Fruit fly (Drosophila melanogaster) whole organism, embryonic: ENCODE results near the gene Ac13E.

Experiments
- Asciz ChIP-seq: fragments of 200-800 bp; sonication (Bioruptor generic); optimal IDR thresholded peaks from 2 replicates; lab custom pipeline; 2017; ENCODE audit warnings: missing biosample characterization, mild to moderate bottlenecking, missing genetic modification characterization, missing genetic modification reagents
- CG10274 ChIP-seq: fragments of 200-800 bp; sonication (Bioruptor generic); optimal IDR thresholded peaks from 3 replicates; lab custom pipeline; 2017; ENCODE audit warnings: missing biosample characterization, mild to moderate bottlenecking, missing genetic modification characterization
- CG11504 ChIP-seq: fragments of 200-800 bp; sonication (Bioruptor generic); optimal IDR thresholded peaks from 3 replicates; lab custom pipeline; 2019; ENCODE audit warnings: missing biosample characterization, mild to moderate bottlenecking, missing genetic modification characterization, moderate library complexity
- CG11696 ChIP-seq: fragments of 200-800 bp; sonication (Bioruptor generic); IDR thresholded peaks from 2 replicates; pipeline ENCODE4 v1.3.6; 2022; ENCODE audit warnings: missing biosample characterization, missing genetic modification characterization
- CG12769 ChIP-seq: fragments of 200-800 bp; sonication (Bioruptor generic); optimal IDR thresholded peaks from 2 replicates; lab custom pipeline; 2019; ENCODE audit warnings: missing biosample characterization, mild to moderate bottlenecking, missing genetic modification characterization, moderate library complexity
- CG12942 ChIP-seq: fragments of 200-800 bp; sonication (Bioruptor generic); optimal IDR thresholded peaks from 3 replicates; lab custom pipeline; 2016; ENCODE audit warnings: missing biosample characterization, missing genetic modification characterization
- CG13123 ChIP-seq: fragments of 200-800 bp; sonication (Bioruptor generic); optimal IDR thresholded peaks from 2 replicates; lab custom pipeline; 2016; ENCODE audit warnings: missing biosample characterization, missing genetic modification characterization
- CG13775 ChIP-seq: fragments of 200-800 bp; sonication (Bioruptor generic); optimal IDR thresholded peaks from 3 replicates; lab custom pipeline; 2017; ENCODE audit warnings: missing biosample characterization, mild to moderate bottlenecking, missing genetic modification characterization
- CG1529 ChIP-seq: fragments of 200-800 bp; sonication (Bioruptor generic); optimal IDR thresholded peaks from 3 replicates; lab custom pipeline; 2018; ENCODE audit warnings: missing biosample characterization, missing genetic modification characterization
- CG15479 ChIP-seq: fragments of 200-800 bp; sonication (Bioruptor generic); optimal IDR thresholded peaks from 3 replicates; lab custom pipeline; 2019; ENCODE audit warnings: missing biosample characterization, mild to moderate bottlenecking, missing genetic modification characterization, moderate library complexity
- CG15601 ChIP-seq: fragments of 200-800 bp; sonication (Bioruptor generic); optimal IDR thresholded peaks from 3 replicates; lab custom pipeline; 2019; ENCODE audit warnings: missing biosample characterization, mild to moderate bottlenecking, missing genetic modification characterization, moderate library complexity
- CG1647 ChIP-seq: fragments of 200-800 bp; sonication (Bioruptor generic); optimal IDR thresholded peaks from 3 replicates; lab custom pipeline; 2016; ENCODE audit warnings: missing biosample characterization, missing genetic modification characterization
- CG16815 ChIP-seq: fragments of 200-800 bp; sonication (Bioruptor generic); optimal IDR thresholded peaks from 3 replicates; lab custom pipeline; 2017; ENCODE audit warnings: missing biosample characterization, mild to moderate bottlenecking, missing genetic modification characterization
- CG17802 ChIP-seq: fragments of 200-800 bp; sonication (Bioruptor generic); optimal IDR thresholded peaks from 2 replicates; lab custom pipeline; 2018; ENCODE audit warnings: missing biosample characterization, mild to moderate bottlenecking, missing genetic modification characterization, moderate library complexity
- CG31224 ChIP-seq: fragments of 200-800 bp; sonication (Bioruptor generic); IDR thresholded peaks from 2 replicates; pipeline ENCODE4 v1.3.6; 2022; ENCODE audit warnings: missing biosample characterization, missing genetic modification characterization
- CG3163 ChIP-seq: fragments of 200-800 bp; sonication (Bioruptor generic); optimal IDR thresholded peaks from 3 replicates; lab custom pipeline; 2016; ENCODE audit warnings: missing biosample characterization, missing genetic modification characterization
- CG32532 ChIP-seq: fragments of 200-800 bp; sonication (Bioruptor generic); IDR thresholded peaks from 2 replicates; pipeline ENCODE4 v1.3.6; 2022; ENCODE audit warnings: missing biosample characterization, missing genetic modification characterization
- CG3281 ChIP-seq: fragments of 200-800 bp; sonication (Bioruptor generic); optimal IDR thresholded peaks from 3 replicates; lab custom pipeline; 2017; ENCODE audit warnings: missing biosample characterization, mild to moderate bottlenecking, missing genetic modification characterization
- CG4328 ChIP-seq: fragments of 200-800 bp; sonication (Bioruptor generic); optimal IDR thresholded peaks from 3 replicates; lab custom pipeline; 2017; ENCODE audit warnings: missing biosample characterization, missing genetic modification reagents, missing genetic modification characterization
- CG6654 ChIP-seq: fragments of 200-800 bp; sonication (Bioruptor generic); optimal IDR thresholded peaks from 2 replicates; lab custom pipeline; 2017; ENCODE audit warnings: missing biosample characterization, mild to moderate bottlenecking, missing genetic modification characterization
- CG7357 ChIP-seq: fragments of 200-800 bp; sonication (Bioruptor generic); IDR thresholded peaks from 3 replicates; pipeline ENCODE4 v1.3.6; 2022; ENCODE audit warnings: missing biosample characterization, missing genetic modification characterization
- CG7786 ChIP-seq: fragments of 200-800 bp; sonication (Bioruptor generic); optimal IDR thresholded peaks from 2 replicates; lab custom pipeline; 2016; ENCODE audit warnings: missing biosample characterization, missing genetic modification characterization
- CG8290 ChIP-seq, 3 experiments: fragments of 200-800 bp; sonication (Bioruptor generic); optimal IDR thresholded peaks; 2 replicates each; lab custom pipeline; 2016 to 2019; ENCODE audit warnings: missing biosample characterization in 3 of 3, missing genetic modification characterization in 3 of 3, mild to moderate bottlenecking in 2 of 3, moderate library complexity in 1 of 3
- CG9876 ChIP-seq: fragments of 200-800 bp; sonication (Bioruptor generic); optimal IDR thresholded peaks from 2 replicates; lab custom pipeline; 2016; ENCODE audit warnings: missing biosample characterization, missing genetic modification characterization
- CHES-1-like ChIP-seq: fragments of 200-800 bp; sonication (Bioruptor generic); optimal IDR thresholded peaks from 2 replicates; lab custom pipeline; 2016; ENCODE audit warnings: missing biosample characterization, missing genetic modification characterization
- Chrac-16 ChIP-seq: fragments of 200-800 bp; sonication (Bioruptor generic); optimal IDR thresholded peaks from 3 replicates; lab custom pipeline; 2016; ENCODE audit warnings: missing biosample characterization, missing genetic modification characterization
- E2f2 ChIP-seq: fragments of 200-800 bp; sonication (Bioruptor generic); IDR thresholded peaks from 2 replicates; pipeline ENCODE4 v1.3.6; 2022; ENCODE audit warnings: missing biosample characterization, missing genetic modification characterization
- GATAe ChIP-seq: fragments of 200-800 bp; sonication (Bioruptor generic); conservative IDR thresholded peaks from 2 replicates; pipeline ENCODE4 v1.3.6; 2022; ENCODE audit warnings: missing biosample characterization, missing genetic modification characterization
- HHEX ChIP-seq: fragments of 200-800 bp; sonication (Bioruptor generic); optimal IDR thresholded peaks from 3 replicates; lab custom pipeline; 2017; ENCODE audit warnings: missing biosample characterization, mild to moderate bottlenecking, missing genetic modification characterization, missing genetic modification reagents
- HLH4C ChIP-seq: fragments of 200-800 bp; sonication (Bioruptor generic); IDR thresholded peaks from 3 replicates; pipeline ENCODE4 v1.3.6; 2022; ENCODE audit warnings: missing biosample characterization, missing genetic modification characterization; ENCODE audit not compliant: partially characterized antibody
- Max ChIP-seq: fragments of 200-800 bp; sonication (Bioruptor generic); optimal IDR thresholded peaks from 2 replicates; lab custom pipeline; 2016; ENCODE audit warnings: missing biosample characterization, mild to moderate bottlenecking, missing genetic modification characterization
- PHDP ChIP-seq: fragments of 200-800 bp; sonication (Bioruptor generic); optimal IDR thresholded peaks from 3 replicates; lab custom pipeline; 2018; ENCODE audit warnings: missing biosample characterization, mild to moderate bottlenecking, missing genetic modification characterization, moderate library complexity
- Pdp1 ChIP-seq, 2 experiments: fragments of 200-800 bp; sonication (Bioruptor generic); optimal IDR thresholded peaks; 3 replicates each; lab custom pipeline; 2016; ENCODE audit warnings: missing biosample characterization in 2 of 2, missing genetic modification characterization in 2 of 2, mild to moderate bottlenecking in 1 of 2, moderate library complexity in 1 of 2
- croc ChIP-seq: fragments of 200-800 bp; sonication (Bioruptor generic); conservative IDR thresholded peaks from 3 replicates; pipeline ENCODE4 v1.3.6; 2022; ENCODE audit warnings: missing biosample characterization, missing genetic modification characterization
- crol ChIP-seq: fragments of 200-800 bp; sonication (Bioruptor generic); IDR thresholded peaks from 2 replicates; pipeline ENCODE4 v1.3.6; 2022; ENCODE audit warnings: missing biosample characterization, missing genetic modification characterization
- dmrt11E ChIP-seq: fragments of 200-800 bp; sonication (Bioruptor generic); optimal IDR thresholded peaks from 3 replicates; lab custom pipeline; 2018; ENCODE audit warnings: missing biosample characterization, mild to moderate bottlenecking, missing genetic modification characterization, moderate library complexity
- gsb ChIP-seq: fragments of 200-800 bp; sonication (Bioruptor generic); IDR thresholded peaks from 2 replicates; pipeline ENCODE4 v1.3.6; 2022; ENCODE audit warnings: missing biosample characterization, missing genetic modification characterization
- jing ChIP-seq: fragments of 200-800 bp; sonication (Bioruptor generic); optimal IDR thresholded peaks from 2 replicates; lab custom pipeline; 2018; ENCODE audit warnings: missing biosample characterization, mild to moderate bottlenecking, missing genetic modification characterization
- kni ChIP-seq: fragments of 200-800 bp; sonication (Bioruptor generic); optimal IDR thresholded peaks from 3 replicates; lab custom pipeline; 2017; ENCODE audit warnings: mild to moderate bottlenecking, missing biosample characterization, missing genetic modification reagents, missing genetic modification characterization
- knrl ChIP-seq: fragments of 200-800 bp; sonication (Bioruptor generic); IDR thresholded peaks from 3 replicates; pipeline ENCODE4 v1.3.6; 2022; ENCODE audit warnings: missing biosample characterization, missing genetic modification characterization; ENCODE audit not compliant: partially characterized antibody
- mirr ChIP-seq: fragments of 200-800 bp; sonication (Bioruptor generic); optimal IDR thresholded peaks from 3 replicates; lab custom pipeline; 2018; ENCODE audit warnings: missing biosample characterization, mild to moderate bottlenecking, missing genetic modification characterization
- nmo ChIP-seq: fragments of 200-800 bp; sonication (Bioruptor generic); optimal IDR thresholded peaks from 2 replicates; lab custom pipeline; 2018; ENCODE audit warnings: missing biosample characterization, mild to moderate bottlenecking, missing genetic modification characterization, moderate library complexity
- oc ChIP-seq: fragments of 200-800 bp; sonication (Bioruptor generic); optimal IDR thresholded peaks from 2 replicates; lab custom pipeline; 2018; ENCODE audit warnings: missing biosample characterization, mild to moderate bottlenecking, missing genetic modification characterization, moderate library complexity
- org-1 ChIP-seq: fragments of 200-800 bp; sonication (Bioruptor generic); optimal IDR thresholded peaks from 2 replicates; lab custom pipeline; 2017; ENCODE audit warnings: missing biosample characterization, missing genetic modification characterization
- pita ChIP-seq: fragments of 200-800 bp; sonication (Bioruptor generic); optimal IDR thresholded peaks from 2 replicates; lab custom pipeline; 2017; ENCODE audit warnings: missing biosample characterization, mild to moderate bottlenecking, missing genetic modification characterization
- sisA ChIP-seq: fragments of 200-800 bp; sonication (Bioruptor generic); IDR thresholded peaks from 2 replicates; pipeline ENCODE4 v1.3.6; 2022; ENCODE audit warnings: missing biosample characterization, missing genetic modification characterization
- sna ChIP-seq: fragments of 200-800 bp; sonication (Bioruptor generic); IDR thresholded peaks from 2 replicates; pipeline ENCODE4 v1.3.6; 2022; ENCODE audit warnings: missing biosample characterization, missing genetic modification characterization; ENCODE audit not compliant: partially characterized antibody
- stwl ChIP-seq: fragments of 200-800 bp; sonication (Bioruptor generic); optimal IDR thresholded peaks from 3 replicates; lab custom pipeline; 2018; ENCODE audit warnings: missing biosample characterization, mild to moderate bottlenecking, missing genetic modification characterization, moderate library complexity
- trh ChIP-seq: fragments of 200-800 bp; sonication (Bioruptor generic); optimal IDR thresholded peaks from 2 replicates; lab custom pipeline; 2016; ENCODE audit warnings: missing biosample characterization, missing genetic modification characterization
- vvl ChIP-seq: fragments of 200-800 bp; sonication (Bioruptor generic); IDR thresholded peaks from 2 replicates; pipeline ENCODE4 v1.3.6; 2022; ENCODE audit warnings: missing biosample characterization, missing genetic modification characterization
- zfh1 ChIP-seq: fragments of 200-800 bp; sonication (Bioruptor generic); IDR thresholded peaks from 3 replicates; pipeline ENCODE4 v1.3.6; 2022; ENCODE audit warnings: missing biosample characterization, missing genetic modification characterization

Gene Ac13E

dm6 chrX:15490519-15490918 is 63.6 kb downstream of the Ac13E start:
- TF ChIP-seq mirr (GFP tag; lab: Kevin White, UChicago), result no peak
- TF ChIP-seq CG16815 (GFP tag; lab: Kevin White, UChicago), result no peak
- TF ChIP-seq CG3281 (GFP tag; lab: Kevin White, UChicago), result no peak
- no peak for TF ChIP-seq CG12769 (tag; lab: Kevin White, UChicago)
- no peak for TF ChIP-seq CG8290 (GFP tag; optimal IDR thresholded peaks at IDR 0.05; lab: Kevin White, UChicago)
- TF ChIP-seq CG8290 (tag; optimal IDR thresholded peaks at IDR 0.05; lab: Kevin White, UChicago), result no peak
- no peak for TF ChIP-seq pita (GFP tag; lab: Kevin White, UChicago)
- no peak for TF ChIP-seq CG7786 (GFP tag; lab: Kevin White, UChicago)
- no peak for TF ChIP-seq CG7357
- TF ChIP-seq CG1647 (GFP tag; lab: Kevin White, UChicago), result no peak
- TF ChIP-seq Asciz (GFP tag; lab: Kevin White, UChicago), result peak; percentile 2
- TF ChIP-seq stwl, result peak; percentile 17
- no peak for TF ChIP-seq sna (GFP tag; lab: Robert Waterston, UW)
- TF ChIP-seq PHDP (tag; lab: Kevin White, UChicago), result peak; percentile 6
- TF ChIP-seq CG12942 (GFP tag; lab: Kevin White, UChicago), result no peak
- no peak for TF ChIP-seq gsb (GFP tag; lab: Robert Waterston, UW)
- peak; percentile 57 for TF ChIP-seq CG11504 (tag; lab: Kevin White, UChicago)
- no peak for TF ChIP-seq CG6654 (GFP tag; lab: Kevin White, UChicago)
- TF ChIP-seq CG1529 (GFP tag; lab: Kevin White, UChicago), result no peak
- TF ChIP-seq Pdp1 (GFP tag; optimal IDR thresholded peaks at IDR 0.05; lab: Kevin White, UChicago), result peak in 1 of 2 experiments; percentile 69
- no peak for TF ChIP-seq jing (GFP tag; lab: Kevin White, UChicago)
- TF ChIP-seq E2f2, result peak; percentile 25; the same call in 1 of the 2 replicates
- no peak for TF ChIP-seq crol (GFP tag; lab: Robert Waterston, UW)
- TF ChIP-seq CG15601 (tag; lab: Kevin White, UChicago), result peak; percentile 39
- peak; percentile 34 for TF ChIP-seq kni
- TF ChIP-seq GATAe (GFP tag; lab: Robert Waterston, UW), result no peak
- no peak for TF ChIP-seq HLH4C
- no peak for TF ChIP-seq croc
- no peak for TF ChIP-seq zfh1
- TF ChIP-seq CG31224 (GFP tag; lab: Robert Waterston, UW), result no peak
- TF ChIP-seq CHES-1-like (GFP tag; lab: Kevin White, UChicago), result no peak
- no peak for TF ChIP-seq CG13775
- TF ChIP-seq vvl (GFP tag; lab: Robert Waterston, UW), result peak; percentile 14; the same call in 1 of the 2 replicates
- TF ChIP-seq Chrac-16 (GFP tag; lab: Kevin White, UChicago), result no peak
- TF ChIP-seq CG13123 (GFP tag; lab: Kevin White, UChicago), result no peak
- no peak for TF ChIP-seq nmo (GFP tag; lab: Kevin White, UChicago)
- TF ChIP-seq CG32532 (GFP tag; lab: Robert Waterston, UW), result no peak
- TF ChIP-seq trh (GFP tag; lab: Kevin White, UChicago), result no peak
- TF ChIP-seq HHEX (GFP tag; lab: Kevin White, UChicago), result no peak
- no peak for TF ChIP-seq CG3163 (GFP tag; lab: Kevin White, UChicago)
- no peak for TF ChIP-seq CG11696 (GFP tag; lab: Robert Waterston, UW)
- no peak for TF ChIP-seq dmrt11E (tag; lab: Kevin White, UChicago)
- TF ChIP-seq CG4328 (GFP tag; lab: Kevin White, UChicago), result no peak
- TF ChIP-seq CG15479 (GFP tag; lab: Kevin White, UChicago), result no peak
- TF ChIP-seq CG17802 (tag; lab: Kevin White, UChicago), result no peak
- no peak for TF ChIP-seq sisA
- TF ChIP-seq knrl, result no peak
- no peak for TF ChIP-seq Max
- no peak for TF ChIP-seq CG9876 (GFP tag; lab: Kevin White, UChicago)
- TF ChIP-seq CG10274 (GFP tag; lab: Kevin White, UChicago), result no peak
- no peak for TF ChIP-seq org-1 (GFP tag; lab: Kevin White, UChicago)
- no peak for TF ChIP-seq oc (tag; lab: Kevin White, UChicago)
